Worm (Caenorhabditis elegans) whole organism, L3 larva: ENCODE results near the gene prmt-9.

Source experiments
- elt-1 ChIP-seq: fragments of 150-350 bp; optimal IDR thresholded peaks from 2 replicates; lab custom pipeline; 2014; ENCODE audit warnings: missing biosample characterization, missing genetic modification characterization
- elt-2 ChIP-seq: sonication (generic microtip); optimal IDR thresholded peaks from 2 replicates; lab custom pipeline; 2016; ENCODE audit warnings: missing genetic modification reagents, mild to moderate bottlenecking, missing genetic modification characterization, missing compliant biosample characterization
- mdl-1 ChIP-seq: fragments of 150-350 bp; optimal IDR thresholded peaks from 2 replicates; lab custom pipeline; 2014; ENCODE audit warnings: missing biosample characterization, missing genetic modification characterization
- nfya-1 ChIP-seq: sonication (generic microtip); optimal IDR thresholded peaks from 2 replicates; lab custom pipeline; 2017; ENCODE audit warnings: missing genetic modification characterization, mild to moderate bottlenecking, missing compliant biosample characterization, antibody characterized with exemption, moderate library complexity; ENCODE audit not compliant: insufficient read depth
- nhr-25 ChIP-seq: sonication (generic microtip); optimal IDR thresholded peaks from 2 replicates; lab custom pipeline; 2017; ENCODE audit warnings: missing biosample characterization, missing genetic modification characterization
- pha-4 ChIP-seq: fragments of 150-350 bp; optimal IDR thresholded peaks from 2 replicates; lab custom pipeline; 2014; ENCODE audit warnings: missing biosample characterization, missing genetic modification reagents, missing genetic modification characterization

DNA sequence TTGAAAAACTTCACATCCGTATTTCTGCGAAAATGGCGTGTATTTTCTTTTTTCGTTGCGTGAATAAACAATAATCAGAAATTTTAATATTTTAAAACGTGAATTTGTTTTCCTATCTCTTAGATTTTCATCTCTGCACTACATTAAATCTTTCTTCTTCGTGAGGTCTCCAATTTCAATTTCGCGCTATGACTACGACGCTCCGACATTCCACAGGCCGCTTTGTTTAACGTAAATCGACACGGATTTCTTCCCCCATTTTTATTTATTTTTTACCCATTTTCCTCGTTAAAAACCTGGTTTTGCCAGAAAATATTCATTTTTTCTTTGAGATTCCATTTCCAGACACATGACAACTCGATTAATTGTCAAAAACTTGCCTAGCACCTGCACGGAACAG is 40.5 kb upstream of the prmt-9 start, which contains the start of the genes T23F6.3 and rbd-1:
- TF ChIP-seq elt-2 (tag; lab: Kevin White, UChicago) (peak; percentile 48), nhr-25 (tag; lab: Kevin White, UChicago) (peak; percentile 71), pha-4 (tag; lab: Kevin White, UChicago) (peak; percentile 95), mdl-1 (tag; lab: Kevin White, UChicago) (no peak), nfya-1 (peak; percentile 84), elt-1 (tag; lab: Kevin White, UChicago) (no peak)
